Worm (Caenorhabditis elegans) whole organism, mixed stage, embryonic: ENCODE data around the gene F10G7.5.

Experiments used
- ces-1 ChIP-seq: fragments of 150-350 bp; optimal IDR thresholded peaks from 2 replicates; lab custom pipeline; 2014; ENCODE audit warnings: missing biosample characterization, missing genetic modification reagents, missing genetic modification characterization
- elt-3 ChIP-seq: fragments of 150-350 bp; optimal IDR thresholded peaks from 2 replicates; lab custom pipeline; 2014; ENCODE audit warnings: missing biosample characterization, missing genetic modification characterization
- ham-2 ChIP-seq: fragments of 200-800 bp; sonication (Bioruptor generic); optimal IDR thresholded peaks from 2 replicates; lab custom pipeline; 2018; ENCODE audit warnings: mild to moderate bottlenecking, missing genetic modification characterization, missing compliant biosample characterization
- lin-13 ChIP-seq: fragments of 150-350 bp; optimal IDR thresholded peaks from 2 replicates; lab custom pipeline; 2014; ENCODE audit warnings: missing biosample characterization, missing genetic modification characterization
- nhr-12 ChIP-seq: fragments of 150-350 bp; optimal IDR thresholded peaks from 2 replicates; lab custom pipeline; 2014; ENCODE audit warnings: missing biosample characterization, missing genetic modification characterization
- nhr-76 ChIP-seq: sonication (generic microtip); optimal IDR thresholded peaks from 2 replicates; lab custom pipeline; 2017; ENCODE audit warnings: missing biosample characterization, missing genetic modification characterization
- unc-39 ChIP-seq: fragments of 150-350 bp; optimal IDR thresholded peaks from 2 replicates; lab custom pipeline; 2014; ENCODE audit warnings: missing biosample characterization, missing genetic modification characterization

DNA sequence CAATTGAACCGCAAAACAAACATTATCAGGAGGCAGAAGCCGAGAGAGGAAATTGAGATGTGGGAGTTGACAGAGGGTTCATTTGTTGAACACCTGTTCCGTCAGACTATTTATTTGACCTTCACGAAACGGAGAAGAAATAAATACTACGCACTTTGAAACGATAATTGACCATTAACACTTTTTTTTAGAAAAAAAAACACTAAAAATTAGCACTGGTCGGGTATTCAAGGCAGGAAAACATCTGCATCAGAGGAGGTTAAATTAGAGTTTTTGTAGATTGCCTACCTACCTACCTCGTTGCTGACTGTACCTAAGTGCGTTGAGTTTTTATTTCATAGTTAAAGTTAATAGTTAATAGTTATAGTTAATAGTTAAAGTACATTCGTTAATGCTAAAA lies 43.1 kb upstream of the F10G7.5 start:
- TF ChIP-seq unc-39 (no peak), ces-1 (GFP tag; lab: Kevin White, UChicago) (no peak), elt-3 (tag; lab: Kevin White, UChicago) (no peak), nhr-76 (tag; lab: Kevin White, UChicago) (no peak), ham-2 (no peak), lin-13 (tag; lab: Kevin White, UChicago) (no peak), nhr-12 (no peak)
